Fruit fly (Drosophila melanogaster): Measurements from ENCODE around the gene CG12237.

The CG12237 gene

dm6 chrX:19668405-19668804 is 25.7 kb upstream of the CG12237 start (continued):
- TF ChIP-seq CG2120 (GFP tag; optimal IDR thresholded peaks at IDR 0.05) (peak; percentile 98), Jarid2 (GFP tag; optimal IDR thresholded peaks at IDR 0.05) (peak; percentile 54), Tbp (GFP tag; optimal IDR thresholded peaks at IDR 0.05) (no peak), CG7786 (GFP tag; optimal IDR thresholded peaks at IDR 0.05) (peak; percentile 98), Gsc (GFP tag; IDR thresholded peaks at IDR 0.05) (peak; percentile 86), HLH54F (GFP tag; optimal IDR thresholded peaks at IDR 0.05) (peak; percentile 96), mam (GFP tag; optimal IDR thresholded peaks at IDR 0.05) (peak; percentile 99), CG12659 (GFP tag; optimal IDR thresholded peaks at IDR 0.05) (peak; percentile 96), CG3281 (GFP tag; optimal IDR thresholded peaks at IDR 0.05) (peak; percentile 87), eve (GFP tag; optimal IDR thresholded peaks at IDR 0.05) (peak in 1 of 2 experiments; percentile 55), CG6854 (GFP tag; optimal IDR thresholded peaks at IDR 0.05) (peak; percentile 79), CG6765 (GFP tag; optimal IDR thresholded peaks at IDR 0.05) (peak; percentile 78), zfh1 (GFP tag; IDR thresholded peaks at IDR 0.05) (peak; percentile 96), jumu (GFP tag; optimal IDR thresholded peaks at IDR 0.05) (peak; percentile 98), Sry-β (GFP tag; optimal IDR thresholded peaks at IDR 0.05) (peak; percentile 54), CG30020 (tag; optimal IDR thresholded peaks at IDR 0.05) (peak; percentile 81), lab (GFP tag; optimal IDR thresholded peaks at IDR 0.05) (peak; percentile 95), Hr39 (optimal IDR thresholded peaks at IDR 0.05) (no peak), CG15011 (GFP tag; optimal IDR thresholded peaks at IDR 0.05) (peak; percentile 82), Dip3 (GFP tag; optimal IDR thresholded peaks at IDR 0.05) (peak; percentile 98), CG6254 (GFP tag; optimal IDR thresholded peaks at IDR 0.05) (peak; percentile 91), CG11696 (GFP tag; IDR thresholded peaks at IDR 0.05) (peak; percentile 78), NK7.1 (GFP tag; optimal IDR thresholded peaks at IDR 0.05) (peak; percentile 96), CG9876 (GFP tag; optimal IDR thresholded peaks at IDR 0.05) (peak; percentile 98), dan (GFP tag; IDR thresholded peaks at IDR 0.05) (peak; percentile 91), Atf6 (GFP tag; IDR thresholded peaks at IDR 0.05) (peak; percentile 94), CG14860 (GFP tag; IDR thresholded peaks at IDR 0.05; ENCODE audit: partially characterized antibody) (no peak), CG17802 (tag; optimal IDR thresholded peaks at IDR 0.05) (peak; percentile 81), gem (tag; optimal IDR thresholded peaks at IDR 0.05) (peak; percentile 97), peb (GFP tag; IDR thresholded peaks at IDR 0.05) (peak; percentile 88), crc (GFP tag; optimal IDR thresholded peaks at IDR 0.05) (peak; percentile 97), H2.0 (GFP tag; IDR thresholded peaks at IDR 0.05) (peak; percentile 97), pb (GFP tag; optimal IDR thresholded peaks at IDR 0.05) (peak; percentile 96), CG9817 (tag; optimal IDR thresholded peaks at IDR 0.05) (peak; percentile 97), CG13296 (GFP tag; optimal IDR thresholded peaks at IDR 0.05) (peak; percentile 87), wek (GFP tag; optimal IDR thresholded peaks at IDR 0.05) (peak; percentile 90), CG31224 (GFP tag; IDR thresholded peaks at IDR 0.05) (peak; percentile 79), CG12391 (tag; optimal IDR thresholded peaks at IDR 0.05) (peak; percentile 96), CG30403 (GFP tag; optimal IDR thresholded peaks at IDR 0.05) (peak; percentile 97), D19B (GFP tag; optimal IDR thresholded peaks at IDR 0.05) (peak; percentile 67), CG12942 (GFP tag; optimal IDR thresholded peaks at IDR 0.05) (peak; percentile 97), Bgb (GFP tag; IDR thresholded peaks at IDR 0.05; ENCODE audit: partially characterized antibody) (no peak)

All from whole organism, embryonic.